Worm (Caenorhabditis elegans) whole organism, dauer: ENCODE data around the gene tth-1.

Experiments
- unc-62 ChIP-seq: sonication (generic microtip); optimal IDR thresholded peaks from 2 replicates; lab custom pipeline; 2017; ENCODE audit warnings: missing biosample characterization, missing genetic modification reagents, missing genetic modification characterization

tth-1 gene

ce11 chrX:8423633-8424032 is at the start of gene tth-1:
TSS of gene tth-1 (minus strand) at chrX:8423733.
- no peak for TF ChIP-seq unc-62 (GFP tag; lab: Kevin White, UChicago)

ce11 chrX:8470126-8470772 is 46.7 kb upstream of the tth-1 start, which contains the start of gene mec-10:
TSS of gene mec-10 (minus strand) at chrX:8470314.
- no peak for TF ChIP-seq unc-62 (GFP tag; lab: Kevin White, UChicago)

- TF ChIP-seq unc-62 (GFP tag; lab: Kevin White, UChicago): no peak
Measured at ce11 chrX:8463889-8464444, 40.4 kb upstream of the tth-1 start.

- TF ChIP-seq unc-62 (GFP tag; lab: Kevin White, UChicago): no peak
Measured at ce11 chrX:8463085-8463645, 39.6 kb upstream of the tth-1 start, which contains the start of gene F16F9.4. TSS of gene F16F9.4 (minus strand) at chrX:8463360.

ce11 chrX:8460958-8461357 is 37.4 kb upstream of the tth-1 start:
- no peak for TF ChIP-seq unc-62 (GFP tag; lab: Kevin White, UChicago)

ce11 chrX:8459789-8460188 is 36.3 kb upstream of the tth-1 start:
- no peak for TF ChIP-seq unc-62 (GFP tag; lab: Kevin White, UChicago)

- TF ChIP-seq unc-62 (GFP tag; lab: Kevin White, UChicago): no peak
Measured at ce11 chrX:8457314-8457713, 33.8 kb upstream of the tth-1 start, which contains the start of gene F16F9.3. TSS of gene F16F9.3 (plus strand) at chrX:8457614.

ce11 chrX:8455590-8456166 is 32.1 kb upstream of the tth-1 start, which contains the start of gene dpy-6:
TSS of gene dpy-6 (minus strand) at chrX:8455640.
- no peak for TF ChIP-seq unc-62 (GFP tag; lab: Kevin White, UChicago)

- TF ChIP-seq unc-62 (GFP tag; lab: Kevin White, UChicago): no peak
Measured at ce11 chrX:8446108-8446507, 22.6 kb upstream of the tth-1 start, which contains the start of gene F16F9.1. TSS of gene F16F9.1 (plus strand) at chrX:8446408.

ce11 chrX:8444922-8445321 is 21.4 kb upstream of the tth-1 start:
- TF ChIP-seq unc-62 (GFP tag; lab: Kevin White, UChicago): no peak

- no peak for TF ChIP-seq unc-62 (GFP tag; lab: Kevin White, UChicago)
Measured at ce11 chrX:8440001-8440735, 16.6 kb upstream of the tth-1 start.

- no peak for TF ChIP-seq unc-62 (GFP tag; lab: Kevin White, UChicago)
Measured at ce11 chrX:8438756-8439155, 15.2 kb upstream of the tth-1 start.

ce11 chrX:8432361-8432760 is 8.8 kb upstream of the tth-1 start, which contains the start of gene kin-9:
TSS of gene kin-9 (plus strand) at chrX:8432661.
- TF ChIP-seq unc-62 (GFP tag; lab: Kevin White, UChicago): no peak

ce11 chrX:8429503-8429902 is 6.0 kb upstream of the tth-1 start:
- TF ChIP-seq unc-62 (GFP tag; lab: Kevin White, UChicago): no peak

- no peak for TF ChIP-seq unc-62 (GFP tag; lab: Kevin White, UChicago)
Measured at ce11 chrX:8428319-8428888, 4.9 kb upstream of the tth-1 start, which contains the start of gene F08F1.3. TSS of gene F08F1.3 (plus strand) at chrX:8428838.
